Worm (Caenorhabditis elegans) whole organism, midembryonic: ENCODE results near the gene str-151.

Experiments used
- T22C8.4 ChIP-seq: fragments of 200-800 bp; sonication (Bioruptor generic); IDR thresholded peaks from 2 replicates; pipeline ENCODE4 v1.3.6; 2022; ENCODE audit warnings: missing genetic modification characterization, missing compliant biosample characterization
- cog-1 ChIP-seq: sonication (generic microtip); optimal IDR thresholded peaks from 2 replicates; lab custom pipeline; 2016; ENCODE audit warnings: missing genetic modification characterization, missing compliant biosample characterization
- flt-1 ChIP-seq: fragments of 200-800 bp; sonication (Bioruptor generic); IDR thresholded peaks from 2 replicates; pipeline ENCODE4 v1.3.6; 2022; ENCODE audit warnings: missing genetic modification characterization, missing compliant biosample characterization
- klf-2 ChIP-seq: fragments of 200-800 bp; sonication (Bioruptor generic); conservative IDR thresholded peaks from 2 replicates; pipeline ENCODE4 v1.3.6; 2022; ENCODE audit warnings: missing genetic modification reagents, missing genetic modification characterization, missing compliant biosample characterization
- med-1 ChIP-seq: sonication (generic microtip); optimal IDR thresholded peaks from 2 replicates; lab custom pipeline; 2017; ENCODE audit warnings: missing genetic modification characterization, mild to moderate bottlenecking, missing compliant biosample characterization, antibody characterized with exemption, missing genetic modification reagents; ENCODE audit not compliant: insufficient read depth
- ref-1 ChIP-seq: fragments of 200-800 bp; sonication (Bioruptor generic); conservative IDR thresholded peaks from 2 replicates; pipeline ENCODE4 v1.3.6; 2022; ENCODE audit warnings: missing genetic modification reagents, missing genetic modification characterization, missing compliant biosample characterization
- tab-1 ChIP-seq: fragments of 200-800 bp; sonication (Bioruptor generic); IDR thresholded peaks from 2 replicates; pipeline ENCODE4 v1.3.6; 2022; ENCODE audit warnings: missing genetic modification characterization, missing compliant biosample characterization
- ztf-23 ChIP-seq: fragments of 200-800 bp; sonication (Bioruptor generic); IDR thresholded peaks from 2 replicates; pipeline ENCODE4 v1.3.6; 2022; ENCODE audit warnings: missing genetic modification reagents, missing genetic modification characterization, missing compliant biosample characterization
- ztf-29 ChIP-seq: fragments of 200-800 bp; sonication (Bioruptor generic); IDR thresholded peaks from 2 replicates; pipeline ENCODE4 v1.3.6; 2022; ENCODE audit warnings: missing genetic modification reagents, missing genetic modification characterization, missing compliant biosample characterization

str-151 gene

DNA sequence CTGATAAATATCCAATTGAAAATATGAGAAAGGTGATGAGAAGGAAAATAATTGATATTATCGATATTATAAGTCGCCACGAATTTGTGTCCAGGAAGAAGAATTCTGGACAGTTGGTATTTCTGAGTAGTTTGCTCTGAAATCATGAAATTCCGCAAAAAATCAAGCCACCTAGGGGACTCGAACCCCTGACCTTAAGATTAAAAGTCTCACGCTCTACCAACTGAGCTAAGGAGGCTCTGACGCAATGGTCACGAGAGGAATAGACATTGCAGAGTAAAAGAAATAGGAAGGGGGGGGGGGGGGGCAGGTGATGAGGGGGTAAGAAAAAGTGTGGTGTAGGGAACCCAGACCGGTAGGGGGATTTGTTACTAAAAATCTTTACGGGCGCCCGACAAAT, 45.9 kb downstream of the str-151 start:
- peak; percentile 52; the same call in 1 of the 2 replicates for TF ChIP-seq ref-1 (GFP tag; lab: Robert Waterston, UW)
- no peak for TF ChIP-seq ztf-23 (GFP tag; lab: Robert Waterston, UW)
- no peak for TF ChIP-seq T22C8.4
- TF ChIP-seq tab-1 (GFP tag; lab: Robert Waterston, UW) = peak; percentile 71; the same call in 1 of the 2 replicates
- peak; percentile 84 for TF ChIP-seq flt-1 (GFP tag; lab: Robert Waterston, UW)

DNA sequence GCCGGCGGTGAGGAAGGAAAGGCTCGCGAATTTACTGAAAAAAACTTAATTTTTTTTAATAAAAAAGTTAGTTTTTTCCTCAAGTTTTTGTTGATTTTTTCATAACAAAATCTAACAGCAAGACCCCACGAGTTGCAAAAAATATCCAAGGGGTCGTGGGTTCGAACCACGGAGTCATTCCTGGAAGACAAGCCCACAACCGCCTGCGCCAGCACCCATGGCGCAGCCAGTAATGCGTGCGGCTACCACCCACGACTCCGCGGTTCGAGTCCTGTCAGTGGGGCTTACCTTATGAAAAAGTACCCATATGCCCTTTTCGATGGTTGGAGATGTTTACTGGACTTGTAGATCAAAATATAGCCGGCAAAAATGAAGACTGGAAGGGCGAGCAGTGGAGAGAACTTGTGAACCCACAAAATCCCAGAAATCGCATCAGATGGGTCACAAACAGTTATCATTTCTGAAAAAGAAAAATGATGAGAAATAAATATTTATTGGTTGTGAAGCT, 46.8 kb downstream of the str-151 start, which contains the start of gene Y70C5A.2:
Gene Y70C5A.2, minus strand, starts transcription at position 458 of the 508 bp plus-strand sequence.
- TF ChIP-seq flt-1 (GFP tag; lab: Robert Waterston, UW) (no peak), klf-2 (GFP tag; lab: Robert Waterston, UW) (no peak), cog-1 (tag; lab: Kevin White, UChicago) (no peak), T22C8.4 (no peak), ztf-29 (GFP tag; lab: Robert Waterston, UW) (no peak), ref-1 (GFP tag; lab: Robert Waterston, UW) (no peak), med-1 (GFP tag; lab: Kevin White, UChicago) (no peak), ztf-23 (GFP tag; lab: Robert Waterston, UW) (no peak), tab-1 (GFP tag; lab: Robert Waterston, UW) (no peak)
